Fruit fly (Drosophila melanogaster) whole organism, larva: Measurements from ENCODE around the gene Kap-alpha3.

Experiments
- noc ChIP-seq: fragments of 200-800 bp; sonication (Bioruptor generic); optimal IDR thresholded peaks from 3 replicates; lab custom pipeline; 2019; ENCODE audit warnings: missing biosample characterization, mild to moderate bottlenecking, missing genetic modification characterization, moderate library complexity

The Kap-alpha3 gene

DNA sequence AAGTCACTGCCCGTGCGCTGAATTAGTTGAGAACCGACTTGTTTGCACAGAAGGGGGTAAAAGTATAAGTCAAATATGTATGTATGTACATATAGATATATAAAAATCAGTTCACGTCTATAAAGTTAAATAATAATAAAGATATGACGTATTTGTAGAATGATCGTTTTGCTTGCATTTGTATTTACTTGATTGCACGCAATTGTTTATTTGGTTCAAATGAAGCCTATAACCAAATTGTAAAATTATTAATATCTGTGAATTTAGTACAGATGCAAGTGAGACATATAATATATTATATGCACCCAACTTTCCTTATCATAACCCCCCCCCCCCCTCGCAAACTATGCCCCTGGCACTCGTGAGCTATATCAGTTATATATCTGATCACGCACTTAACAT is 23.0 kb upstream of the Kap-alpha3 start:
- peak; percentile 95 for TF ChIP-seq noc (tag; lab: Kevin White, UChicago)

- no peak for TF ChIP-seq noc (tag; lab: Kevin White, UChicago)
Observed at dm6 chr3R:9598099-9598498, 20.6 kb upstream of the Kap-alpha3 start.

- TF ChIP-seq noc (tag; lab: Kevin White, UChicago) = no peak
Observed at dm6 chr3R:9596615-9597014, 19.1 kb upstream of the Kap-alpha3 start.

DNA sequence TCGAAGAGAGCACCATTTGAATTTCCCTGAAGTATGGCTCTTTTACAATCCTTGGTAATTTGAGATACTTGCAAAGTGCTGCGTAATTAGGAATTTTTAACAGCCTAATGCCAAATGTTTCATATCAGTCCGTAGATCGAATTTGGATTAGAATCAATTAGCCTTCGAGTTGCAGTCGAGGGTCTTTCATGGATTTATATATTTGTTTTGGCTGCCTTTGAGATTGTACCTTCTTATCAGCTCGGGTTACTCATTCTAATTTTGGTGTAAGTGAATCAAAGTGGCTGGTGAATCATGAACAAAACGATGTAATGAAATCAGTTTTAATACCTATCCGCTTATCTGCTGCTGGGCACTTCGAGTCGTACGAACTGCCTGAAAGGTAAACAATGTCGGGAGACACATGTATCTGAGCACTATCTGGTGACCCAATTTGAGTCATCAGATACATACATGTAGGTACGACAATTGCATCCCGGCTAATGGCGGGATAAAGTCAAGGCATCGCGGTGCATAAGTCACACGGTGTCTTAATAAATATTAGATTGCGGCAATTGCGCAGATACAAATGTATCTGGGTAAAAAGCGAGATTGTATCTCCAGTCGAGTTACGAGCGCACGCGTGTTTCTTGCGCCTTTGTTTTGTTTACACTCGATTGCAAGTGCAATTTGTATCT is 18.3 kb upstream of the Kap-alpha3 start:
- no peak for TF ChIP-seq noc (tag; lab: Kevin White, UChicago)

DNA sequence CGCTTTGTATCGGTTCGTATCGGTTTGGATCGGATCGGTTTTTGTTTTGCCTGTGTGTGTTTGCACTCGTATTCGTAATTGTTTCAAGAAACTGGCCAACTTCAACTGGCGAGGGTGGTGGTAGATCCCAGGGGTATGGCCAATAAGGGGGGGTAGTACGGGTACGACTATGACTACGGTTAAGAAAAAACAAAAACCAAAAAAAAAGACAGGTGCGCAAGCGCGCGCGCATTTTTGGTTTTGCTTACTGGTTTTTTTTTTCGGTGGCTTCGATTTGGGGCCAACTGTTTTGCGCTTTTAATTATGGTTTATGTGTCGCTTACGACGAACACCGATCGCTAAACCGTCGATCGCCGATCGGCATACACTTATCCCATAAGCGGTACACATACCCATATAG is 17.3 kb upstream of the Kap-alpha3 start:
- TF ChIP-seq noc (tag; lab: Kevin White, UChicago) = no peak

DNA sequence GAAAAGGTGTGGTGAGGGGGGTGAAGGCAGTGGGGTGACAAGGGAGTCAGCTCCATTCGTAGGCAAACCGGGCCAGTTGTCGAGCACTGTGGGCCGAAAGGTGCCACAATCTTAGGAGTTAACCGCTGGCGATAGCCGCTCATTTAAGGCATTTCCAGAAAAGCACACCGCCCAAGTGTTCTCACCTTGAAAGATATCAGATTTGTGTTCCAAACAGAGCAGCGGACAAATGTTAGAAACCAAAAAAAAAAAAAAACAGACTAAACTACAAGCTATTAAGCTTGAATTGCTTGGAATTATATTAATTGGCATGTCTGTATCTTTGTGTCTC is 16.7 kb upstream of the Kap-alpha3 start:
- TF ChIP-seq noc (tag; lab: Kevin White, UChicago) = no peak

dm6 chr3R:9593408-9594250 is 16.1 kb upstream of the Kap-alpha3 start:
- TF ChIP-seq noc (tag; lab: Kevin White, UChicago) = no peak

- TF ChIP-seq noc (tag; lab: Kevin White, UChicago) = no peak
Observed at dm6 chr3R:9591769-9592388, 14.3 kb upstream of the Kap-alpha3 start.

- TF ChIP-seq noc (tag; lab: Kevin White, UChicago) = peak; percentile 67
Observed at dm6 chr3R:9590952-9591532, 13.5 kb upstream of the Kap-alpha3 start, which contains the start of the genes bocks and CG8312. bocks (minus strand) TSS chr3R:9591002. CG8312 (plus strand) TSS chr3R:9591309.

dm6 chr3R:9586663-9587248 is 9.2 kb upstream of the Kap-alpha3 start, which contains the start of gene P58IPK:
P58IPK (plus strand) TSS chr3R:9586942.
- TF ChIP-seq noc (tag; lab: Kevin White, UChicago) = peak; percentile 3

DNA sequence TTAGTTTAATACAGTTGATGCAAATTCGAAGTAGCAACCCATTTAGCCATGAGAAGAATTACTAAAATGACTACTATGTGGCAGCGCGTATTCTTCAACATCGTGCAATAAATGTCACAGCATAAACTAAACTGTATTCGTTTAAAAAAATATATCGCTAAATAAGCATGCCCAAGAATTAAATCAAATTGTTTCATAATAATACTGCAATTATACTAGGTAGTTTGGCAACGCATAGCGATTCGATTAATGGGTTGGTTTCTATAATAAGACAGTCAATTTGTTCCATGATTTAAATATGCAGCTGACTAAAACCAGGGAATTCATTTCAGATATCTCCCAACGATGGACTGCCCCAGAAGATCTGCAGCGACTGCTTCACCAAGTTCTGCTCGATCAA is 5.6 kb upstream of the Kap-alpha3 start, which contains the start of gene CG33654:
Gene CG33654 (minus strand): TSS at position 101 of the 400 bp plus-strand sequence.
- no peak for TF ChIP-seq noc (tag; lab: Kevin White, UChicago)

- no peak for TF ChIP-seq noc (tag; lab: Kevin White, UChicago)
Observed at dm6 chr3R:9581973-9582372, 4.4 kb upstream of the Kap-alpha3 start.

DNA sequence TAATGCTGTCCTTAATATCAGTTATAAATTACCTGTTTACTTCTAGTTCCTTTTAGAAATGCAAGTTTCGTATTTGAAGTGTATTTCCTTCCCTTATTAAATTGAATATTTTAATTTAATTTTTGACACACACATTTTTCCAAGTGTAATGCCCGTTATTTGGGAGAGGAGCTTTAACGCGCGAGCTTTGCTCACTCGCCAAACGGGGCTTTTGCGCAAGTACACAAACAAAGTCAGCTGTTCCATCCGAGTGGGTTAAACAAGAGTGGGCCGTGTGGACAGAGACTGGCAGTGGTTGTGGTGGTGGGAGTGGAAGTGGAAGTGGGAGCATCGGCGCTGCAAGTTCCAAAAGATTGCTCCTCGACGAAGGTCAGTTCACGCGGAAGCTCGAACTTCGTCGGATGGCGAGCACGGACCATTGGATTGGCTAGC is 3.6 kb upstream of the Kap-alpha3 start, which contains the start of gene CG8301:
Gene CG8301 (plus strand): TSS at position 218 of the 432 bp plus-strand sequence.
- TF ChIP-seq noc (tag; lab: Kevin White, UChicago) = peak; percentile 1

dm6 chr3R:9573812-9574587 is 3.5 kb downstream of the Kap-alpha3 start, which contains the start of gene CG9399:
CG9399 (minus strand) TSS chr3R:9574211.
- TF ChIP-seq noc (tag; lab: Kevin White, UChicago) = peak; percentile 77
